Worm (Caenorhabditis elegans): Measurements from ENCODE around the gene str-8.
"Not testable (repeated sequence)": the region's sequence is repeated elsewhere in the genome, so short reads cannot be mapped to it uniquely, and the experiment has no call there.

Gene str-8

DNA sequence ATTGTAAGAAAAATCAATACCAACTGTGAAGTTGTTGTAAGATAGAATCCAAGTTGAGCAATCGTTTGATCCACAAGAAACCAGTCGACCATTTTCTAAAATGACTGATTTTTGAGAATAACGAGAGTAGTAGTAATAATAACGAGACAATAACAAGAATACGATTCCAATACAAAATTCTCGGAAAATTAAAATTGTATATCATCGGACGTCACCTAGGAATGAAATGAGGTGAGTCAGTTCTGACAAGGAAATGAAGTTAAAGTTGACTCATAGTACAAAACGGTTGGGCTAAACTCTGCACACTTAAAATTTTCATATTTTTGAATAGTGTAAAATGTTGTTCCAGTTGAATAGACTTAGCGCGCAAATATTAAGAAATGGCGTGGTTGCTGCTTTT is 10.5 kb upstream of the str-8 start, which contains the start of gene str-19:
Gene str-19, minus strand, starts transcription at position 101 of the 400 bp plus-strand sequence.
- TF ChIP-seq unc-62 (GFP tag; optimal IDR thresholded peaks at IDR 0.05): not testable (repeated sequence)

DNA sequence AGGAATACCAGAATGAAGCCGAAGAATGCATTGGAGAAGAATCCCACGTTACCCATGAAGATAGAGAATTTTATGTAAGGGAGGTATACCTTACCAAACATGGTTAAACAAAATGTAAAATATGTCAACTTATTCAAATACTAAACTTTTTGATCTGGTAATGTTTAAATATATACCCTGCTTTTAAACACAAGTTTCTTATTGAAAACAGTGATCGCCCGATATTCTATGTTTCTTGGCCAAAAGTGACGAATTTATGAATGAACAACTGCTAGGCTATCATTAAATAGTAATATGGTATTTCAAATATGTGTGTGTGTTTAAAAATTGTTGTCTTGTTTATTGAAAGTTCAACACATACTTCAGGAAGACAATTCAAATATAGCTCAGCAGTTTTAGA is 6.5 kb upstream of the str-8 start, which contains the start of gene T23D5.8:
Gene T23D5.8, minus strand, starts transcription at position 101 of the 400 bp plus-strand sequence.
- TF ChIP-seq unc-62 (GFP tag; optimal IDR thresholded peaks at IDR 0.05): not testable (repeated sequence)

DNA sequence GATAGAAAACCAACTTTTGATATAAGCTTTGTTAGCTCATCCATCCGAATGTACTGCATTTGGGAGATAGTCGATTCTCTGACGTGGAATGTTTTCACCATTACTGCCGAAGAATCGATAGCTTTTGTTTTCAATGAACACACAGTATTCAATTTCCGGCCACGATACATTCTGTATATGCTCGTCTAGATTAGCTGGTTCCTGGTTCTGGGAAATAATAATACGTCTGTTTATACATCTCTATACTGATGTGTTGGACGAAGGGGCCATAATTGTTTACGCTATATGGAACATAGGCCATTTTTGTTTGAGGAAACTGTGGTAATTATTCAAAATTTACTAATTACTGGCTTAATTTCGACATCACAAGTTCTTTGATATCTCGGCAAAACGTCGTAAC is 4.7 kb upstream of the str-8 start, which contains the start of gene str-6:
Gene str-6, minus strand, starts transcription at position 101 of the 400 bp plus-strand sequence.
- TF ChIP-seq unc-62 (GFP tag; optimal IDR thresholded peaks at IDR 0.05): no peak

DNA sequence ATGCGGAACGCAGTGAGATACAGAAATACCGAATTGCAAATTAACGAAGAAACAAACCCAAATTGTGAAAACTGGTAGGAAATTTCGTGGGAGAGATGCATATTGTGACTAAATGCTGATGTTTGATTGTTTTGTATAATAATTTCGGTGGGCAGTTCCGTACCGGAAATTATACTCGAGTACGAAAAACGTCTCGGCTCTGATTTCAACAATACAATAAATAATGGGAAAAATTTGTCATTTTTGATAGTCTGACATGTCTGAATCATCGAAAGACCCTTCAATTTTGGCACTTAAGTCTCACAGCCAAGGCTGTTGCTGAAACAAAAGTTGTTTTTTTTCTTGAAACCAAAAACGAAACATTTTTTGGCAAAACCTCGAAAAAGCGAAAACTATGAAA is 2.8 kb upstream of the str-8 start, which contains the start of gene str-43:
Gene str-43, minus strand, starts transcription at position 101 of the 400 bp plus-strand sequence.
- TF ChIP-seq unc-62 (GFP tag; optimal IDR thresholded peaks at IDR 0.05): no peak

DNA sequence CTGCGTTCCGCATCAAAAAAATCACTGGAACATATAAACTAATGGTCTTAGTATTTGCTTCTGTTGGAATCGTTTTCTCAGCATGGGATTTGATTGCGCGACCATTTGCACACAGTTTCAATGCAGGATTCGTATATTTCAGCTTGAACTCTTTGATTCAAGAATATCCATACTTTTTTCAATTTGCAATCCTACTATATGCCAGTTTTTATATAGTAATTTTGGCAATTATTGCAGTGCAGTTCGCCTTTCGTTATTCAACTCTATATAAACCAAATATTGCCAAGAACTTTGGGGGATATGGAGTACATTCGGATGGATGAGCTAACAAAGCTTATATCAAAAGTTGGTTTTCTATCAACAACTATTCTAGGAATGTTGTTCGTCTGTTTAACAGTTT is 1.9 kb upstream of the str-8 start, which contains the start of gene str-5:
Gene str-5, plus strand, starts transcription at position 301 of the 400 bp plus-strand sequence.
- TF ChIP-seq unc-62 (GFP tag; optimal IDR thresholded peaks at IDR 0.05): not testable (repeated sequence)

- no peak for TF ChIP-seq unc-62 (GFP tag; optimal IDR thresholded peaks at IDR 0.05)
Observed at ce11 chrV:15757645-15758044, 2.8 kb downstream of the str-8 start.

ce11 chrV:15758449-15758848 is 3.6 kb downstream of the str-8 start, which contains the start of gene str-9:
TSS of gene str-9 (plus strand) at chrV:15758749.
- TF ChIP-seq unc-62 (GFP tag; optimal IDR thresholded peaks at IDR 0.05): no peak

DNA sequence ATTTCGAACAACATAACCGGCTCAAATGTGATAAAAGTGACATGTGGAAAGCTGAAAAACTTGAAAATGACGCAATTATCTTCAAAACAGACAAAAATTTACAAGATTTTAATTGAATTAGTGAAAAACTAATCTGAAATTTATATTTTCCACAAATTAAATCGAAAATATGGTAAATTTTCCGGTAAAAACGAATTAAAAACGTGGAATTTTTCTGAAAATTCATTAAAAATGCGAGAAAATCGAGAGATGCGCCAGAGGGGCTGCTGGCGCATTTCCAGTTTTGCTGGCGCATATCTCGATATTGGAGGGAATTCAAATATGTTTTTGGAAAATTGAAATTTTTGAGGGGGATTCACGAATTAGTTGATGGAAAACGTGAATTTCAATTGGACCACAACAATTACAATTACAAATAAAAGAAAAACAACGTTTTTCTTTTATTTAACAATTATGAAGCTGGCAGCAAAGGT is 11.3 kb downstream of the str-8 start, which contains the start of the genes haf-3 and F57A10.2:
Gene haf-3, minus strand, starts transcription at position 51 of the 473 bp plus-strand sequence.
Gene F57A10.2, plus strand, starts transcription at position 454 of the 473 bp plus-strand sequence.
- TF ChIP-seq unc-62 (GFP tag; optimal IDR thresholded peaks at IDR 0.05): no peak

DNA sequence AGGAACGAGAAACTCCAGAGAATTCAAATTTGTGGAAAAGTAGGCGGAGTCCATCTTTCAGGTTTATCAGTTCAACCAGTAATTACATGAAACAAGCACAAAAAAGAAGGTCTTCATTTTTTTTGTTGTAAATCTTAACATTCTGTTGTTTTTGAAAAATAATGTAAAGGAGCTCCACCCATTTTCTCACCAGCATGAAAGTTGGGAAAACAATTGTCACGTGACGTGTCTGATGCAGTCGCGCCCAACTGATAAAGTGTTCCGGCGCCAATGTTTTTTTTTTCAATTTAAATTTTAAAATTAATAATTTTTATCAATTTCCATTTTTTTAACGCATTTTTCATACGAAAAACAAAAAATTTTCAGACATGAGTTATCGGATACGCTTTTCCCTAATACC is 14.2 kb downstream of the str-8 start, which contains the start of gene F57A10.4:
Gene F57A10.4, plus strand, starts transcription at position 367 of the 400 bp plus-strand sequence.
- TF ChIP-seq unc-62 (GFP tag; optimal IDR thresholded peaks at IDR 0.05): no peak

ce11 chrV:15773141-15773540 is 18.3 kb downstream of the str-8 start, which contains the start of gene nhr-60:
TSS of gene nhr-60 (minus strand) at chrV:15773241.
- TF ChIP-seq unc-62 (GFP tag; optimal IDR thresholded peaks at IDR 0.05): no peak

- no peak for TF ChIP-seq unc-62 (GFP tag; optimal IDR thresholded peaks at IDR 0.05)
Observed at ce11 chrV:15773941-15774340, 19.1 kb downstream of the str-8 start.

DNA sequence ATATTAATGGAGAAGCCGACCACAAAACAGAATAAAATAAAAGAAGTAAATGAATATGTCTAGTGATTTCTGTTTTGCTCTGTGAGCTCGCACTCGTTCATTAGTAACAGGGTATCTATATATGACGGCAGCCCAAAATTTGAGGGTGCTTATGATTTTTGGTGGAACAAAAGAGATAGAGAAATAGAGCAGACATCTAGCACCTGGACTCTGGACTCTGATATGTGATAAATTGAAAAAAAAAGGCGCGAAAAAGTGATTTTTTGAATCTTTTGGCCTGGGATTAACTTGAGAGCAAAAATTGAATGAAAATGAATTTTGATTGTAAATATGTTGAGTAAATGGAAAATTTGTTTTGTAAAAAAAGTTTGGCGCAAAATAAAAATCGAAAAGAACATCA is 21.8 kb downstream of the str-8 start, which contains the start of gene nhr-283:
Gene nhr-283, minus strand, starts transcription at position 101 of the 400 bp plus-strand sequence.
- no peak for TF ChIP-seq unc-62 (GFP tag; optimal IDR thresholded peaks at IDR 0.05)

DNA sequence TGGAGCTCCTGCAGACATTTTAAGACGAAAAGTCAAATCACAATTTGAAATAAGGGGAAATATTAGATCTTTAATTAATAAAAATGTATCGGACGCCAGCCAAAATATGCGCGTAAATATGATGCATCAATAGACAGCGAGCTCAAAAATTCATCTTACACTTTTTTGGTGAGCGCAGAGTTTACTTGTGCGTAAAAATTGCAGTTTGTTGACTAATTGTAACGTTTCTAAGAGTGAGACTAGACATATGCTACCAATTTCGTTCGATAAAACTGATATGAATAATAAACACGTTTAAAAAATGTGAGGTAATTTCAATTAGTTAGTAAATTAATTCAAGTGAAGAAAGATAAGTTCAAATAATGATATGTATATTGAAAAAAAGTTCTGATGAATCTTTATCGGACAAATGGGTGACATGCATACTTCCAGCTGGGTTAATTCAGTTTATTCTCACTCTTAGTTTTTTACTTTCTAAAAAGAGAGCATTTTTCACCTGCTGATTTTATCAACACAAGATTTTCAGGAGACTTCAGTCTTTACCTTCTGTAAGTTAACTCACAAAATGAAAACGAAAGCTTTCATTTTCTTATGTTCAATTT is 24.4 kb downstream of the str-8 start, which contains the start of the genes nhr-285 and irld-52:
Gene nhr-285, minus strand, starts transcription at position 101 of the 602 bp plus-strand sequence.
Gene irld-52, plus strand, starts transcription at position 552 of the 602 bp plus-strand sequence.
- TF ChIP-seq unc-62 (GFP tag; optimal IDR thresholded peaks at IDR 0.05): no peak

DNA sequence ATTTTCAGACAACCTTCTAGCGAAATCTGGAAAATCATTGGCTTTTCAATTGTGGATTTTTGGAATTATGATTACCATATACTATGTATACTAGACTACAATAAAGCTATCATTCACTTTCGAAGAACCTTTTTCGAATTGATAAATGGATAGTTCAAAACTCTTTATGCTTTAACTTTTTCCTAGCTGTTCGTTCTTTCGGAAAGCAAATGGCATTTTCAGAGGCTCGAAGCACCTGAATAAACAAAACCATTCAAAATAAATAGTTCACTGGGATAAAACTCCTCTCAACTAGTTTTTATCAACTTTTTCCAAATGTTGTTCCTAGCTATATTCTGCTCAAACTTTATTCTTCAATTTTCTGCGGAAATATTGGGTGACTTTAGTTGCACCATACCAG is 26.3 kb downstream of the str-8 start, which contains the start of gene T26E4.2:
Gene T26E4.2, plus strand, starts transcription at position 301 of the 400 bp plus-strand sequence.
- TF ChIP-seq unc-62 (GFP tag; optimal IDR thresholded peaks at IDR 0.05): no peak

DNA sequence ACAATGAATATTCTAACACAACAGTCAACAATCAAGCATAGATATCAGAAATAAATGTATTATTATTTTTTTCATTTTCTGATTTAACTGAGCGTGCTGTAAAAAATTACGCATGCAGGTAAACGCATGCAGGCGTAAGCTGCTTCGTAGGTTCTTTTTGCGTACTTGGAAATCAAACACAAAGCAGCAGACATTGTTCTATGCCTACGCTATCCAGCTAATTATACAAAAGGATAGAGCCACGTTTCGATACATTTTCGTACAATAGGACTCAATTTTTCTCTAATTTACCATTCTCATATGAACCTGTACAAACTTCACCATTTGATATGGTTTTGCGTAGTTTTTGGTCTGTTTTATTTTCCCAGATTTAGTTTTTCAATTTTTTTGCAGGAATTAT is 27.7 kb downstream of the str-8 start, which contains the start of gene T26E4.3:
Gene T26E4.3, plus strand, starts transcription at position 301 of the 400 bp plus-strand sequence.
- TF ChIP-seq unc-62 (GFP tag; optimal IDR thresholded peaks at IDR 0.05): no peak

DNA sequence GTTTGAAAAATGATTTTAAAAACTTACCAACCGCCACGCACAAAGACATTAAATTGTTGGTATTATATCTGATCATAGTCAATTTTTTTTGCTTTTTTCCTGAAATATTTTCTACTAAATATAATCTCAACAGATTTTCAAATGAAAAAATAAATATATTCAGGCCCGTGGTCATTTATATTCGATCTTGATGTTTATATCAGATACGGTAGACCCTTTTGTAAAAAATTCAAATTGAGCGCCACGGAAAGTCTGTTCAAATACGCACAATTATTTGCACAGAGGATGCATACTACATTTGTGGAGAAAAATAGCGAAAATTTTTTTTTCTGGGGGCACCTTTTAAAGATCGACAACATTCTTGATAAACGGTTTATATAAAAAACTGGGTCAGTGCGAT is 37.6 kb downstream of the str-8 start, which contains the start of gene T26E4.4:
Gene T26E4.4, minus strand, starts transcription at position 101 of the 400 bp plus-strand sequence.
- TF ChIP-seq unc-62 (GFP tag; optimal IDR thresholded peaks at IDR 0.05): no peak
